Fruit fly (Drosophila melanogaster): ENCODE results near the gene Syx13.

dm6 chr3L:13011511-13011910 lies 32.7 kb upstream of the Syx13 start, which contains the start of gene Cul6:
- TF ChIP-seq brk (GFP tag; optimal IDR thresholded peaks at IDR 0.05) (peak; percentile 6), br (GFP tag; optimal IDR thresholded peaks at IDR 0.05) (no peak), GATAd (GFP tag; optimal IDR thresholded peaks at IDR 0.05) (no peak), fru (GFP tag; optimal IDR thresholded peaks at IDR 0.05) (peak; percentile 5), woc (GFP tag; optimal IDR thresholded peaks at IDR 0.05) (no peak), usp (GFP tag; optimal IDR thresholded peaks at IDR 0.05) (no peak), jim (GFP tag; optimal IDR thresholded peaks at IDR 0.05) (no peak), tai (GFP tag; optimal IDR thresholded peaks at IDR 0.05) (peak; percentile 53), sv (GFP tag; optimal IDR thresholded peaks at IDR 0.05) (no peak), h (GFP tag; optimal IDR thresholded peaks at IDR 0.05) (no peak), Dfd (GFP tag; optimal IDR thresholded peaks at IDR 0.05) (no peak), pan (optimal IDR thresholded peaks at IDR 0.05) (no peak), dl (GFP tag; optimal IDR thresholded peaks at IDR 0.05; ENCODE audit: insufficient read depth in 1 of 2, partially characterized antibody in 2 of 2) (no peak), dmrt93B (GFP tag; optimal IDR thresholded peaks at IDR 0.05) (no peak)
